Worm (Caenorhabditis elegans) whole organism, mixed stage, embryonic: ENCODE measurements around the gene nlp-70.

ENCODE experiments used
- elt-1 ChIP-seq: sonication (generic microtip); optimal IDR thresholded peaks from 2 replicates; lab custom pipeline; 2017; ENCODE audit warnings: missing genetic modification characterization, mild to moderate bottlenecking, missing compliant biosample characterization, antibody characterized with exemption, moderate library complexity, borderline replicate concordance; ENCODE audit not compliant: insufficient read depth
- elt-3 ChIP-seq: fragments of 150-350 bp; optimal IDR thresholded peaks from 2 replicates; lab custom pipeline; 2014; ENCODE audit warnings: missing biosample characterization, missing genetic modification characterization
- flh-1 ChIP-seq: fragments of 200-800 bp; sonication (Bioruptor generic); optimal IDR thresholded peaks from 2 replicates; lab custom pipeline; 2018; ENCODE audit warnings: mild to moderate bottlenecking, missing genetic modification characterization, moderate library complexity, missing compliant biosample characterization
- nhr-12 ChIP-seq: fragments of 150-350 bp; optimal IDR thresholded peaks from 2 replicates; lab custom pipeline; 2014; ENCODE audit warnings: missing biosample characterization, missing genetic modification characterization
- nhr-28 ChIP-seq: fragments of 150-350 bp; optimal IDR thresholded peaks from 2 replicates; lab custom pipeline; 2014; ENCODE audit warnings: missing biosample characterization, missing genetic modification characterization
- nhr-76 ChIP-seq: sonication (generic microtip); optimal IDR thresholded peaks from 2 replicates; lab custom pipeline; 2017; ENCODE audit warnings: missing biosample characterization, missing genetic modification characterization
- pha-4 ChIP-seq: fragments of 150-350 bp; optimal IDR thresholded peaks from 2 replicates; lab custom pipeline; 2018; ENCODE audit warnings: missing biosample characterization, missing genetic modification reagents, missing genetic modification characterization
- sem-2 ChIP-seq: fragments of 200-800 bp; sonication (Bioruptor generic); optimal IDR thresholded peaks from 2 replicates; lab custom pipeline; 2018; ENCODE audit warnings: mild to moderate bottlenecking, missing genetic modification characterization, missing compliant biosample characterization
- snpc-4 ChIP-seq: fragments of 150-350 bp; optimal IDR thresholded peaks from 2 replicates; lab custom pipeline; 2014; ENCODE audit warnings: missing biosample characterization, missing genetic modification characterization
- unc-39 ChIP-seq: fragments of 150-350 bp; optimal IDR thresholded peaks from 2 replicates; lab custom pipeline; 2014; ENCODE audit warnings: missing biosample characterization, missing genetic modification characterization
- ztf-11 ChIP-seq: fragments of 150-350 bp; optimal IDR thresholded peaks from 2 replicates; lab custom pipeline; 2014; ENCODE audit warnings: missing biosample characterization, missing genetic modification characterization

DNA sequence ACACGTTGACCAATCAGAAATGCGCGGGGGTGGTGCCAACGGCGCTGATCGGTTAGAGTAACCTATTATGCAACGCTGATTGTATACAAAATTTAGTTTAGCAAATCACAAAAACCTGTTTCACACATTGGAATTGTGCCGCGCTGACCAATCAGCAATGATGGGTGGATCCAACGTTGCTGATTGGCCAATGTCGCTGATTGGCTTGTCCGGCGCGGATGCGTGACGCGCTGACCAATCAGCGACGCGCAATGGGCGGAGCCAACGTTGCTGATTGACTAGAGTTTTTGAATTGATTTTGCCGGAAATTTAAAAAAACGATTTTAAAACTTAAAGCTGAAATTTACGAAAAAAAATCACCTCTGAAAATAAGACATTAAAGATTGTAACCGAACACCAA is 12.6 kb upstream of the nlp-70 start:
- TF ChIP-seq snpc-4 (tag; lab: Kevin White, UChicago) = no peak
- no peak for TF ChIP-seq nhr-76 (tag; lab: Kevin White, UChicago)
- TF ChIP-seq elt-3 (tag; lab: Kevin White, UChicago) = no peak
- TF ChIP-seq pha-4 (tag; lab: Kevin White, UChicago) = no peak
- no peak for TF ChIP-seq nhr-12
- TF ChIP-seq flh-1 (GFP tag; lab: Kevin White, UChicago) = no peak
- no peak for TF ChIP-seq ztf-11 (tag; lab: Kevin White, UChicago)
- no peak for TF ChIP-seq sem-2 (GFP tag; lab: Kevin White, UChicago)
- TF ChIP-seq unc-39 (tag; lab: Kevin White, UChicago) = no peak
- no peak for TF ChIP-seq elt-1
- no peak for TF ChIP-seq nhr-28 (tag; lab: Kevin White, UChicago)
